Worm (Caenorhabditis elegans): ENCODE measurements around the gene wdr-5.3.

DNA sequence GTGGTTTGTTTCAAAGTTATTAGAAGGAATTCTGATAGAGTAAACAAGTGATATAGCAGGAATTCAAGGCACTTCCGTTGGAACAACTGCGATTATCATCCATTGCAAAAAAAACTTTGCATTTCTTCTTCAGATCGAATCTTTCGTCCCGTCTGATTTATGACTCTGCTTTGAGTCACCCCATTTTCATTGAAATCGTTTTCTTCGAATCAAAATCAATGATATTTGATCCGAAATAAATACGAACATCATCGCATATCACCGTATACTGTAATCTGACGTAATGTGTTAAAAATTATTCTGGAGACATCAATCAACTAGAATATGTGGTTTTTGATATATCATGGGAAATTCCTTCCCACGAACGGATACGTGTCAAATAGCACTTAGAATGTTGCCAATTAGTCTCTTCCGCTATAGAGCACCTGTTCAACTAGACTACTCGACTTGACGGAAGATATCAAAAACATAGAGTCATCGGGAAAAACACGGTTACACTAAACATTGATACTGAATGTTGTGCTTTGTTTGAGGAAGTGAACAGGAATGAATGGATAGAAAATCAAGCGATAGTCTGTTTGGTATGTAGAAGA lies 6.0 kb upstream of the wdr-5.3 start:
- no peak for TF ChIP-seq T22C8.4 (GFP tag; IDR thresholded peaks at IDR 0.05)
- TF ChIP-seq tab-1 (GFP tag; IDR thresholded peaks at IDR 0.05), result no peak
